Fruit fly (Drosophila melanogaster): ENCODE results near the gene CG42505.

DNA sequence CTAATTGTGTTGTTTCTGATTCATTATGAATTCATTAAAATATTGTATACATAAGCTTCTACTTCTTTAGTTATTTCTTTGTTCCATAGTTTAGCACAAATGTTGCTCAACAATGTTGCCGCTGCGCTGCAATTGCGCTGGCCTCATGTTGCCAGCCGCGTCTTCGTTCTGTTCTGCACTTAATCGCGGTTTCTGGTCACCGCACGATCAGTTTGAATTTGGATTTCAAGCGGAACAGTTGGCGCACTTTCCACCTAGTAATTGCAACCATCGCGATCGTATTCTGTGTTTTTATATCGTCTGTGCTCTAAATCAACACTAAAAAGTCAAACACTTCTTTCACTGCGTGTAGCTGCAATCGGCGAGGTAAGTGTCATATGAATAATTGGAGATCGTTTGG lies 32.5 kb downstream of the CG42505 start, which contains the start of gene Ect3:
- no peak for TF ChIP-seq trh (GFP tag; optimal IDR thresholded peaks at IDR 0.05)
- TF ChIP-seq Ravus (GFP tag; IDR thresholded peaks at IDR 0.05), result no peak
- no peak for TF ChIP-seq h (optimal IDR thresholded peaks at IDR 0.05)
- TF ChIP-seq Nf-YA (GFP tag; IDR thresholded peaks at IDR 0.05), result no peak
- no peak for TF ChIP-seq gsb-n (tag; optimal IDR thresholded peaks at IDR 0.05)

Measured in whole organism, embryonic.